Fruit fly (Drosophila melanogaster): ENCODE results near the gene CG10477.

DNA sequence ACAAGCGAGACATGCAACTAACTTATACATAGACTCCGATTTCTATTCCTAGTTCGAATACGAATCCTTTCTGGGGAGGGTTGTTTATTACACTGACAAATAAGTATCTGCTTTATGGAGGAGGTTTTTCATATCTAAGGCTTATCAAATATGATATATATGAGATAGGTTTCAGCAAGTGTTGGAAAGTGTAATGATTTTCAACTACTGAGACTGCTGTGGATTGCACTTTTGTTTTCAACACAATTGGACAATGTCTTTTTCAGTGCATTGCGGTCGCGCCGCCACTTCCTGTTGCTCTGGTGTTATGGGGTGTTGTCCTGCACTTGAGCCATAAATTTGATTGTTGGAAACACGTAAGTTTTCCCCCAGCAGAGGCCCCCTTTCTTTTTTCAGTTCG is 46.8 kb downstream of the CG10477 start:
- TF ChIP-seq pan (optimal IDR thresholded peaks at IDR 0.05) = no peak
- no peak for TF ChIP-seq psq (optimal IDR thresholded peaks at IDR 0.05)
- no peak for TF ChIP-seq EcR (GFP tag; optimal IDR thresholded peaks at IDR 0.05)
- no peak for TF ChIP-seq CG8478 (optimal IDR thresholded peaks at IDR 0.05)

Data from whole organism.